Worm (Caenorhabditis elegans): Measurements from ENCODE around the gene hmp-1.

Gene hmp-1

DNA sequence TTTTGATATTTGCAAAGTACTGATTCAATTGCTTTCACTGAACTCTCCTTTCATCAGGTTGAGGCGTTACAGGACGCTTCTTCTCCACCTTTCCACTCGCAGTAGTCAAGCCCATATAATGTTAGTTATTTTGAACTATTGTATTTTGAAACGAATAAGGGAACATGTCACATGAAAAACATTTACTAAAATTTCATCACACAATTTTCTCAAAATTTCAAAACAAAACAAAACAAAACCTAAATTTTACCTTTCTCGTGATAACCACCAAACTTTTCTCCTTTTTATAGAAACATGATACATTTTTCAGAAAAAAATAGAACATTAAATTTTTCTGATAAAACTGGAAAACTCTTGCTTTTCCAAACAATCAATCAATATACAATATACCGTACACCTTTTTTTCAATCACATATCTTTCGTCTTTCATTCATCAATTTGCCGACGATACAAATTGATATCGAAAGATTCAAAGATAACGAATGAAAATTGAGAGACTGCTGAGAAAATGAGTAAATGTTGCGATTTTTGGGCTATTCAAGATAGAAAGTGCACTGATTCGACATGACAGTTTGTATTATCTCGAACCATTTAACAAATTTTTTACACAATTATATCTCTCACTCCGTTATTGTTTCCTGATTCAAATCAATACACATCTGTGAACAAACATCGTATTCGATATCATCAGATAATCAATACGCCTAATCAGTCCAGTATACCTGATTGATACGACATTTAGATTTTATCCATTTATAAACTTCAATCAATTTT lies 44.4 kb upstream of the hmp-1 start (continued):
- TF ChIP-seq tbx-2 (tag; optimal IDR thresholded peaks at IDR 0.05) (peak; percentile 77), lin-15B (tag; optimal IDR thresholded peaks at IDR 0.05) (no peak), ztf-11 (tag; optimal IDR thresholded peaks at IDR 0.05) (no peak), isw-1 (GFP tag; IDR thresholded peaks at IDR 0.05) (no peak), lir-3 (tag; optimal IDR thresholded peaks at IDR 0.05; ENCODE audit: poor library complexity) (no peak), ces-1 (GFP tag; optimal IDR thresholded peaks at IDR 0.05) (no peak), alr-1 (tag; optimal IDR thresholded peaks at IDR 0.05; ENCODE audit: borderline replicate concordance) (no peak), sup-37 (GFP tag; optimal IDR thresholded peaks at IDR 0.05) (no peak), nhr-84 (tag; optimal IDR thresholded peaks at IDR 0.05) (no peak), egl-27 (tag; optimal IDR thresholded peaks at IDR 0.05) (no peak), ceh-90 (tag; optimal IDR thresholded peaks at IDR 0.05) (no peak), C04F5.9 (tag; optimal IDR thresholded peaks at IDR 0.05) (no peak), nhr-77 (tag; optimal IDR thresholded peaks at IDR 0.05) (no peak), ama-1 (optimal IDR thresholded peaks at IDR 0.05) (no peak), fos-1 (tag; optimal IDR thresholded peaks at IDR 0.05) (no peak), zag-1 (tag; optimal IDR thresholded peaks at IDR 0.05) (no peak), vab-15 (tag; optimal IDR thresholded peaks at IDR 0.05) (no peak), C16A3.4 (tag; optimal IDR thresholded peaks at IDR 0.05) (no peak), unc-130 (tag; optimal IDR thresholded peaks at IDR 0.05) (peak; percentile 8), pqm-1 (tag; optimal IDR thresholded peaks at IDR 0.05) (no peak), nhr-90 (tag; optimal IDR thresholded peaks at IDR 0.05; ENCODE audit: poor library complexity) (peak; percentile 55), nhr-85 (tag) (peak; percentile 92), rnt-1 (tag; optimal IDR thresholded peaks at IDR 0.05) (no peak), nhr-11 (tag; optimal IDR thresholded peaks at IDR 0.05) (no peak), F16B12.6 (tag; optimal IDR thresholded peaks at IDR 0.05) (no peak), unc-86 (tag; optimal IDR thresholded peaks at IDR 0.05) (no peak), fkh-8 (tag; optimal IDR thresholded peaks at IDR 0.05) (no peak), ceh-8 (GFP tag; optimal IDR thresholded peaks at IDR 0.05) (no peak), aly-2 (tag; optimal IDR thresholded peaks at IDR 0.05) (no peak), snu-23 (GFP tag; optimal IDR thresholded peaks at IDR 0.05) (peak; percentile 53), irx-1 (tag; optimal IDR thresholded peaks at IDR 0.05) (no peak), unc-30 (tag; optimal IDR thresholded peaks at IDR 0.05) (no peak), mef-2 (tag; optimal IDR thresholded peaks at IDR 0.05) (no peak), lin-13 (GFP tag; optimal IDR thresholded peaks at IDR 0.05) (no peak)

DNA sequence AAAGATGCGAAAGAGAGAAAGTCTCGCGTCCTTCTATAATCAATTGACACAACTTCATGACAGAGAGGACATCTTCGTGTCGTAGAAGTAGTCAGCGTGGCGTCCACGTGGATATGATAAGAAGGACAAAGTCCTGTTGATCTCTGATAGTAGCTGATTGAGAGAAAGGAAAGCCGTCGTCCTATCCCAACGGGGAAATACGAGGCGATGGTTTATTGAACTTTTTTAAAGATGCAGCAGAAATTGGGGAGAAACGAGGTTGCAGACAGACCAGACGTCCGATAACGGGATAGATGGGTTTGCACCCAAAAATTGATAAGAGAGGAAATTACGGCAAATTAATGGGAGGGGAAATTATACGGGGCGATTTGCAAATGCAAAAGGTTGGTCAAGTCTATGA lies 43.2 kb upstream of the hmp-1 start:
- TF ChIP-seq hlh-17 (GFP tag; optimal IDR thresholded peaks at IDR 0.05; ENCODE audit: borderline replicate concordance) (no peak), nhr-84 (tag; optimal IDR thresholded peaks at IDR 0.05) (no peak), egl-27 (tag; optimal IDR thresholded peaks at IDR 0.05) (peak in 1 of 2 experiments; percentile 60), alr-1 (tag; optimal IDR thresholded peaks at IDR 0.05; ENCODE audit: borderline replicate concordance) (no peak), nhr-28 (tag; optimal IDR thresholded peaks at IDR 0.05) (no peak), aly-2 (tag; optimal IDR thresholded peaks at IDR 0.05) (no peak), unc-62 (GFP tag; optimal IDR thresholded peaks at IDR 0.05) (no peak), xbp-1 (tag; optimal IDR thresholded peaks at IDR 0.05) (peak; percentile 25), lin-39 (tag; optimal IDR thresholded peaks at IDR 0.05) (no peak), mep-1 (tag; optimal IDR thresholded peaks at IDR 0.05) (peak; percentile 36), ama-1 (optimal IDR thresholded peaks at IDR 0.05) (no peak), dpl-1 (GFP tag; optimal IDR thresholded peaks at IDR 0.05) (peak in 1 of 3 experiments; percentile 22), fkh-10 (GFP tag; optimal IDR thresholded peaks at IDR 0.05) (no peak), elt-2 (tag; optimal IDR thresholded peaks at IDR 0.05) (no peak), efl-1 (optimal IDR thresholded peaks at IDR 0.05) (no peak), efl-1 (GFP tag; optimal IDR thresholded peaks at IDR 0.05 in 1 of 2) (peak in 1 of 2 experiments; percentile 1), mef-2 (tag; optimal IDR thresholded peaks at IDR 0.05) (no peak), nhr-85 (tag) (peak; percentile 99), nhr-237 (tag; optimal IDR thresholded peaks at IDR 0.05) (no peak), lin-15B (tag; optimal IDR thresholded peaks at IDR 0.05) (no peak), egl-13 (tag; optimal IDR thresholded peaks at IDR 0.05) (no peak), rnt-1 (tag; optimal IDR thresholded peaks at IDR 0.05) (no peak), nhr-12 (tag; optimal IDR thresholded peaks at IDR 0.05) (no peak), lsy-2 (tag; optimal IDR thresholded peaks at IDR 0.05) (peak; percentile 30 to 61), mab-9 (GFP tag; IDR thresholded peaks at IDR 0.05) (no peak), snu-23 (GFP tag; optimal IDR thresholded peaks at IDR 0.05) (peak; percentile 77), aha-1 (tag; optimal IDR thresholded peaks at IDR 0.05) (no peak), lin-13 (GFP tag; optimal IDR thresholded peaks at IDR 0.05) (peak; percentile 11), skn-1 (tag; optimal IDR thresholded peaks at IDR 0.05) (no peak), fkh-8 (tag; optimal IDR thresholded peaks at IDR 0.05) (no peak)

Data from whole organism, L1 larva.